Worm (Caenorhabditis elegans) whole organism, midembryonic: ENCODE data around the gene W02D7.12.

Experiments
- ref-1 ChIP-seq: fragments of 200-800 bp; sonication (Bioruptor generic); conservative IDR thresholded peaks from 2 replicates; pipeline ENCODE4 v1.3.6; 2022; ENCODE audit warnings: missing genetic modification reagents, missing genetic modification characterization, missing compliant biosample characterization
- ztf-29 ChIP-seq: fragments of 200-800 bp; sonication (Bioruptor generic); IDR thresholded peaks from 2 replicates; pipeline ENCODE4 v1.3.6; 2022; ENCODE audit warnings: missing genetic modification reagents, missing genetic modification characterization, missing compliant biosample characterization

- TF ChIP-seq ztf-29 (GFP tag; lab: Robert Waterston, UW) (no peak), ref-1 (GFP tag; lab: Robert Waterston, UW) (no peak)
Observed at ce11 chrV:8281646-8282045, 29.7 kb upstream of the W02D7.12 start.
